Fruit fly (Drosophila melanogaster) whole organism, embryonic: ENCODE measurements around the gene CG16978.

Source experiments
- Awh ChIP-seq: fragments of 200-800 bp; sonication (Bioruptor generic); IDR thresholded peaks from 2 replicates; pipeline ENCODE4, ENCODE4 v1.3.6; 2022; ENCODE audit warnings: missing biosample characterization, missing genetic modification characterization
- CG11093 ChIP-seq: fragments of 200-800 bp; sonication (Bioruptor generic); IDR thresholded peaks from 3 replicates; pipeline ENCODE4 v1.3.6; 2022; ENCODE audit warnings: missing biosample characterization, missing genetic modification characterization
- CG12219 ChIP-seq: fragments of 200-800 bp; sonication (Bioruptor generic); optimal IDR thresholded peaks from 3 replicates; lab custom pipeline; 2018; ENCODE audit warnings: missing biosample characterization, mild to moderate bottlenecking, missing genetic modification characterization
- CG13296 ChIP-seq: fragments of 200-800 bp; sonication (Bioruptor generic); optimal IDR thresholded peaks from 3 replicates; lab custom pipeline; 2018; ENCODE audit warnings: missing biosample characterization, mild to moderate bottlenecking, missing genetic modification characterization
- CG14014 ChIP-seq: fragments of 200-800 bp; sonication (Bioruptor generic); IDR thresholded peaks from 2 replicates; pipeline ENCODE4 v1.3.6; 2022; ENCODE audit warnings: missing biosample characterization, missing genetic modification characterization
- CG17385 ChIP-seq: fragments of 200-800 bp; sonication (Bioruptor generic); optimal IDR thresholded peaks from 3 replicates; lab custom pipeline; 2018; ENCODE audit warnings: missing biosample characterization, mild to moderate bottlenecking, missing genetic modification characterization
- CG30403 ChIP-seq: fragments of 200-800 bp; sonication (Bioruptor generic); optimal IDR thresholded peaks from 3 replicates; lab custom pipeline; 2016; ENCODE audit warnings: missing biosample characterization, missing genetic modification characterization
- CG30431 ChIP-seq: fragments of 200-800 bp; sonication (Bioruptor generic); optimal IDR thresholded peaks from 2 replicates; lab custom pipeline; 2017; ENCODE audit warnings: missing biosample characterization, missing genetic modification characterization
- CG4328 ChIP-seq: fragments of 200-800 bp; sonication (Bioruptor generic); optimal IDR thresholded peaks from 3 replicates; lab custom pipeline; 2017; ENCODE audit warnings: missing biosample characterization, missing genetic modification reagents, missing genetic modification characterization
- CG4730 ChIP-seq: fragments of 200-800 bp; sonication (Bioruptor generic); IDR thresholded peaks from 2 replicates; pipeline ENCODE4 v1.3.6; 2022; ENCODE audit warnings: missing biosample characterization, missing genetic modification characterization
- CG6254 ChIP-seq: fragments of 200-800 bp; sonication (Bioruptor generic); optimal IDR thresholded peaks from 3 replicates; lab custom pipeline; 2017; ENCODE audit warnings: mild to moderate bottlenecking, missing biosample characterization, missing genetic modification reagents, missing genetic modification characterization
- CkIIα-i1 ChIP-seq: fragments of 200-800 bp; sonication (Bioruptor generic); IDR thresholded peaks from 2 replicates; pipeline ENCODE4 v1.3.6; 2022; ENCODE audit warnings: missing biosample characterization, missing genetic modification characterization
- D19A ChIP-seq: fragments of 200-800 bp; optimal IDR thresholded peaks from 3 replicates; lab custom pipeline; 2019; ENCODE audit warnings: missing biosample characterization, mild to moderate bottlenecking, missing genetic modification characterization, moderate library complexity
- D19B ChIP-seq: fragments of 200-800 bp; sonication (Bioruptor generic); optimal IDR thresholded peaks from 2 replicates; lab custom pipeline; 2017; ENCODE audit warnings: missing biosample characterization, mild to moderate bottlenecking, missing genetic modification characterization
- Dll ChIP-seq: fragments of 200-800 bp; sonication (Bioruptor generic); IDR thresholded peaks from 4 replicates; pipeline ENCODE4 v1.3.6; 2022; ENCODE audit warnings: missing biosample characterization, missing genetic modification characterization; ENCODE audit not compliant: partially characterized antibody
- Doc2 ChIP-seq: fragments of 200-800 bp; sonication (Bioruptor generic); IDR thresholded peaks from 2 replicates; pipeline ENCODE4 v1.3.6; 2022; ENCODE audit warnings: missing biosample characterization, missing genetic modification characterization
- ERR ChIP-seq: fragments of 200-800 bp; sonication (Bioruptor generic); optimal IDR thresholded peaks from 2 replicates; lab custom pipeline; 2016; ENCODE audit warnings: missing biosample characterization, missing genetic modification characterization
- Elba2 ChIP-seq: fragments of 200-800 bp; sonication (Bioruptor generic); optimal IDR thresholded peaks from 3 replicates; lab custom pipeline; 2016; ENCODE audit warnings: missing biosample characterization, missing genetic modification characterization
- Ets97D ChIP-seq: fragments of 200-800 bp; sonication (Bioruptor generic); optimal IDR thresholded peaks from 3 replicates; lab custom pipeline; 2016; ENCODE audit warnings: missing biosample characterization, missing genetic modification characterization
- Fer1 ChIP-seq: fragments of 200-800 bp; sonication (Bioruptor generic); optimal IDR thresholded peaks from 2 replicates; lab custom pipeline; 2017; ENCODE audit warnings: missing biosample characterization, mild to moderate bottlenecking, missing genetic modification characterization
- Fer3 ChIP-seq: fragments of 200-800 bp; sonication (Bioruptor generic); optimal IDR thresholded peaks from 2 replicates; lab custom pipeline; 2018; ENCODE audit warnings: missing biosample characterization, mild to moderate bottlenecking, missing genetic modification characterization, moderate library complexity
- Hr3 ChIP-seq: fragments of 200-800 bp; sonication (Bioruptor generic); optimal IDR thresholded peaks from 3 replicates; lab custom pipeline; 2016; ENCODE audit warnings: missing biosample characterization, missing genetic modification characterization
- Hr51 ChIP-seq, 2 experiments: fragments of 200-800 bp; sonication (Bioruptor generic); optimal IDR thresholded peaks; 2 replicates in 1 of 2; 3 replicates in 1 of 2; lab custom pipeline; 2016 to 2018; ENCODE audit warnings: missing biosample characterization in 2 of 2, missing genetic modification characterization in 2 of 2, mild to moderate bottlenecking in 1 of 2, moderate library complexity in 1 of 2
- Max ChIP-seq: fragments of 200-800 bp; sonication (Bioruptor generic); optimal IDR thresholded peaks from 2 replicates; lab custom pipeline; 2016; ENCODE audit warnings: missing biosample characterization, mild to moderate bottlenecking, missing genetic modification characterization
- NC2α ChIP-seq: fragments of 200-800 bp; sonication (Bioruptor generic); optimal IDR thresholded peaks from 2 replicates; lab custom pipeline; 2016; ENCODE audit warnings: missing biosample characterization, missing genetic modification characterization
- Nf-YB ChIP-seq: fragments of 200-800 bp; sonication (Bioruptor generic); optimal IDR thresholded peaks from 3 replicates; lab custom pipeline; 2019; ENCODE audit warnings: missing biosample characterization, mild to moderate bottlenecking, missing genetic modification characterization, moderate library complexity
- NfI ChIP-seq: fragments of 200-800 bp; sonication (Bioruptor generic); optimal IDR thresholded peaks from 3 replicates; lab custom pipeline; 2018; ENCODE audit warnings: missing biosample characterization, mild to moderate bottlenecking, missing genetic modification characterization, moderate library complexity
- Opbp ChIP-seq: fragments of 200-800 bp; sonication (Bioruptor generic); IDR thresholded peaks from 3 replicates; pipeline ENCODE4 v1.3.6; 2022; ENCODE audit warnings: missing biosample characterization, missing genetic modification characterization; ENCODE audit not compliant: partially characterized antibody
- Rx ChIP-seq: fragments of 200-800 bp; sonication (Bioruptor generic); IDR thresholded peaks from 2 replicates; pipeline ENCODE4 v1.3.6; 2022; ENCODE audit warnings: missing biosample characterization, missing genetic modification characterization
- Usf ChIP-seq: fragments of 200-800 bp; sonication (Bioruptor generic); optimal IDR thresholded peaks from 2 replicates; lab custom pipeline; 2017; ENCODE audit warnings: missing genotype, missing biosample characterization, missing genetic modification characterization
- Vsx1 ChIP-seq: fragments of 200-800 bp; sonication (Bioruptor generic); optimal IDR thresholded peaks from 2 replicates; lab custom pipeline; 2017; ENCODE audit warnings: missing biosample characterization, mild to moderate bottlenecking, missing genetic modification characterization, missing genetic modification reagents
- ab ChIP-seq: fragments of 200-800 bp; sonication (Bioruptor generic); optimal IDR thresholded peaks from 2 replicates; lab custom pipeline; 2016; ENCODE audit warnings: missing biosample characterization, missing genetic modification characterization
- bbx ChIP-seq: fragments of 200-800 bp; sonication (Bioruptor generic); IDR thresholded peaks from 2 replicates; pipeline ENCODE4 v1.3.6; 2022; ENCODE audit warnings: missing biosample characterization, missing genetic modification characterization; ENCODE audit not compliant: partially characterized antibody
- bcd ChIP-seq: fragments of 200-800 bp; sonication (Bioruptor generic); optimal IDR thresholded peaks from 2 replicates; lab custom pipeline; 2017; ENCODE audit warnings: missing biosample characterization, mild to moderate bottlenecking, missing genetic modification characterization
- cad ChIP-seq: fragments of >200 bp; optimal IDR thresholded peaks from 2 replicates; lab custom pipeline; 2017; ENCODE audit warnings: missing biosample characterization, missing genetic modification characterization
- croc ChIP-seq: fragments of 200-800 bp; sonication (Bioruptor generic); conservative IDR thresholded peaks from 3 replicates; pipeline ENCODE4 v1.3.6; 2022; ENCODE audit warnings: missing biosample characterization, missing genetic modification characterization
- dm ChIP-seq: fragments of 200-800 bp; sonication (Bioruptor generic); optimal IDR thresholded peaks from 3 replicates; lab custom pipeline; 2016; ENCODE audit warnings: missing biosample characterization, missing genetic modification characterization
- ewg ChIP-seq: fragments of 200-800 bp; sonication (Bioruptor generic); optimal IDR thresholded peaks from 3 replicates; lab custom pipeline; 2017; ENCODE audit warnings: mild to moderate bottlenecking, missing biosample characterization, missing genetic modification reagents, missing genetic modification characterization
- fru ChIP-seq: fragments of >200 bp; optimal IDR thresholded peaks from 2 replicates; lab custom pipeline; 2017
- fu2 ChIP-seq: fragments of 200-800 bp; sonication (Bioruptor generic); optimal IDR thresholded peaks from 2 replicates; lab custom pipeline; 2016; ENCODE audit warnings: missing biosample characterization, missing genetic modification characterization
- gfzf ChIP-seq: fragments of 200-800 bp; sonication (Bioruptor generic); optimal IDR thresholded peaks from 2 replicates; lab custom pipeline; 2016; ENCODE audit warnings: missing biosample characterization, mild to moderate bottlenecking, missing genetic modification characterization, moderate library complexity
- hkb ChIP-seq, 2 experiments: fragments of 200-800 bp in 1 of 2; fragments of >200 bp in 1 of 2; sonication (Bioruptor generic) in 1 of 2; IDR thresholded peaks in 1 of 2; optimal IDR thresholded peaks in 1 of 2; 2 replicates each; pipeline versions ENCODE4 v1.3.6 to Lab custom; 2017 to 2022; ENCODE audit warnings: missing biosample characterization in 1 of 2, missing genetic modification characterization in 1 of 2
- hth ChIP-seq: fragments of >200 bp; optimal IDR thresholded peaks from 2 replicates; lab custom pipeline; 2017; ENCODE audit warnings: inconsistent platforms
- odd ChIP-seq: fragments of 200-800 bp; sonication (Bioruptor generic); optimal IDR thresholded peaks from 2 replicates; lab custom pipeline; 2017; ENCODE audit warnings: missing biosample characterization, mild to moderate bottlenecking, missing genetic modification characterization
- onecut ChIP-seq: fragments of 200-800 bp; sonication (Bioruptor generic); IDR thresholded peaks from 2 replicates; pipeline ENCODE4 v1.3.6; 2022; ENCODE audit warnings: missing biosample characterization, missing genetic modification characterization
- p53 ChIP-seq: fragments of 200-800 bp; sonication (Bioruptor generic); optimal IDR thresholded peaks from 2 replicates; lab custom pipeline; 2016; ENCODE audit warnings: missing biosample characterization, missing genetic modification characterization
- pb ChIP-seq: fragments of 200-800 bp; sonication (Bioruptor generic); optimal IDR thresholded peaks from 3 replicates; lab custom pipeline; 2016; ENCODE audit warnings: missing biosample characterization, missing genetic modification characterization
- tgo ChIP-seq: fragments of 200-800 bp; sonication (Bioruptor generic); IDR thresholded peaks from 3 replicates; pipeline ENCODE4 v1.3.6; 2022; ENCODE audit warnings: missing biosample characterization, missing genetic modification characterization
- tna ChIP-seq: fragments of 200-800 bp; sonication (Bioruptor generic); IDR thresholded peaks from 2 replicates; pipeline ENCODE4 v1.3.6; 2022; ENCODE audit warnings: missing biosample characterization, missing genetic modification characterization; ENCODE audit not compliant: partially characterized antibody
- trh ChIP-seq: fragments of 200-800 bp; sonication (Bioruptor generic); optimal IDR thresholded peaks from 2 replicates; lab custom pipeline; 2016; ENCODE audit warnings: missing biosample characterization, missing genetic modification characterization
- usp ChIP-seq: fragments of >200 bp; optimal IDR thresholded peaks from 2 replicates; lab custom pipeline; 2017; ENCODE audit warnings: missing biosample characterization, missing genetic modification characterization
- yki ChIP-seq: fragments of >200 bp; optimal IDR thresholded peaks from 3 replicates; lab custom pipeline; 2018
- zf30C ChIP-seq: fragments of 200-800 bp; sonication (Bioruptor generic); optimal IDR thresholded peaks from 3 replicates; lab custom pipeline; 2018; ENCODE audit warnings: missing biosample characterization, mild to moderate bottlenecking, missing genetic modification characterization

Gene CG16978

DNA sequence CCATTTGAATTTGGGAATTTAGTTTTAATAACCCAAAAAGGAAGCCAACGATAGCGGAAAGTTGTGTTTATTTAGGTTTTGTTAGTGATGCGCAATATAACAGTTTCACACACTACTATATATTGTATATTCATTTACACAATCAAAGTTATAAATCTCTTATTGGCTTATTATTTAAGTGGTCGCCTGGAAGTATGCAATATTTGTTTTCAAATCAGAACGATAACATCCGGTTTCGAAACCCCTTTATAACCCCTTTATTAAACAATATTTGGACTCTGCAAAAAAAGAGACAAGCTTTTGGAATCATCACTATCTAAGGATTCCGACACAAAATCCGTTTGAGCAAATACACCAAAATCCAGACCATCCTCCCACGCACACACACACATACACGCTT lies 14.5 kb upstream of the CG16978 start (continued):
- TF ChIP-seq CG13296 (GFP tag; lab: Kevin White, UChicago) (peak; percentile 67), Opbp (GFP tag; lab: Robert Waterston, UW) (no peak), Hr51 (GFP tag; optimal IDR thresholded peaks at IDR 0.05; lab: Kevin White, UChicago) (no peak), NfI (GFP tag; lab: Kevin White, UChicago) (peak; percentile 7), ab (no peak), Rx (no peak), D19B (GFP tag; lab: Kevin White, UChicago) (no peak), CkIIα-i1 (no peak), Usf (GFP tag; lab: Kevin White, UChicago) (no peak), ERR (GFP tag; lab: Kevin White, UChicago) (no peak), bbx (GFP tag; lab: Robert Waterston, UW) (no peak), NC2α (GFP tag; lab: Kevin White, UChicago) (no peak), Vsx1 (GFP tag; lab: Kevin White, UChicago) (no peak), Elba2 (peak; percentile 15), Fer1 (peak; percentile 38), croc (no peak), onecut (0 out of 2 replicates have a peak, but pooled peaks have one; percentile 11), Fer3 (peak; percentile 39), CG30431 (GFP tag; lab: Kevin White, UChicago) (no peak), cad (GFP tag; lab: Kevin White, UChicago) (no peak), CG4730 (GFP tag; lab: Robert Waterston, UW) (no peak), trh (no peak), Dll (GFP tag; lab: Robert Waterston, UW) (no peak), CG17385 (GFP tag; lab: Kevin White, UChicago) (no peak), Doc2 (GFP tag; lab: Robert Waterston, UW) (no peak), tgo (GFP tag; lab: Robert Waterston, UW) (no peak), hkb (optimal IDR thresholded peaks at IDR 0.05; lab: Kevin White, UChicago) (no peak), hkb (GFP tag; IDR thresholded peaks at IDR 0.05; lab: Robert Waterston, UW) (no peak), Awh (GFP tag; lab: Robert Waterston, UW) (no peak), CG30403 (no peak), Nf-YB (GFP tag; lab: Kevin White, UChicago) (no peak), CG11093 (GFP tag; lab: Robert Waterston, UW) (no peak), fu2 (GFP tag; lab: Kevin White, UChicago) (no peak), Hr3 (no peak), tna (GFP tag; lab: Robert Waterston, UW) (no peak), ewg (GFP tag; lab: Kevin White, UChicago) (no peak), usp (GFP tag; lab: Kevin White, UChicago) (no peak), p53 (GFP tag; lab: Kevin White, UChicago) (no peak), dm (GFP tag; lab: Kevin White, UChicago) (no peak), bcd (GFP tag; lab: Kevin White, UChicago) (peak; percentile 6), CG6254 (GFP tag; lab: Kevin White, UChicago) (peak; percentile 11), hth (lab: Kevin White, UChicago) (no peak), pb (GFP tag; lab: Kevin White, UChicago) (no peak), Ets97D (peak; percentile 90), yki (no peak), D19A (tag; lab: Kevin White, UChicago) (no peak), Max (GFP tag; lab: Kevin White, UChicago) (no peak), odd (no peak), CG14014 (GFP tag; lab: Robert Waterston, UW) (no peak), gfzf (no peak), fru (lab: Kevin White, UChicago) (no peak), CG12219 (GFP tag; lab: Kevin White, UChicago) (peak; percentile 8), CG4328 (GFP tag; lab: Kevin White, UChicago) (no peak), zf30C (no peak)
